Fruit fly (Drosophila melanogaster): Measurements from ENCODE around the gene CG5194.

CG5194 gene

dm6 chr3L:9047062-9047461, 37.4 kb upstream of the CG5194 start, which contains the start of gene Argk2 (continued):
- no peak for TF ChIP-seq CG31627 (GFP tag; optimal IDR thresholded peaks at IDR 0.05)
- peak; percentile 7 for TF ChIP-seq Eip78C (GFP tag)
- TF ChIP-seq CG10669 (GFP tag; optimal IDR thresholded peaks at IDR 0.05): no peak
- TF ChIP-seq eg (GFP tag; IDR thresholded peaks at IDR 0.05): peak; percentile 54; the same call in 1 of the 3 replicates
- TF ChIP-seq CG6854 (GFP tag; optimal IDR thresholded peaks at IDR 0.05): no peak

DNA sequence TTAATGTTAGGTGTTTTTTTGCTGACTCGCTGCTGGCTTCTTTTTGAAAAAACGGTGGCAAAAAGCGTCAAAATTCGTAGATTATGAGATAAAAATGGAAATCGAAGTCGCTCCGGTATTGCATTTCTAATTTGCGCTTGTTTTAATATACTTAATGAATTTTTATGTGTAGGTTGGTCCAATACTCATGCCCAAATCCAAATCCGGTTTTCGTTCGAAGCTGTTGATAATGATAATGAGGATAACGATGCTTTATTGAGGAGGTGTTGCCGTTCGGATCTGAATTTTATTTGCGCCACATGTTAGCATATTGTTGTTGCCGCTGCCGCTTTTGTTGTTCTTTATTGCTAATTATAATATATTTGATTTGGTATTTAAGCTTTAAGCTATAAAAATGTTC, 36.6 kb upstream of the CG5194 start:
- TF ChIP-seq CG8319 (GFP tag; optimal IDR thresholded peaks at IDR 0.05) (no peak), Eip93F (GFP tag; optimal IDR thresholded peaks at IDR 0.05) (no peak), CG6163 (GFP tag; IDR thresholded peaks at IDR 0.05) (no peak), eg (GFP tag; IDR thresholded peaks at IDR 0.05) (no peak), Lpt (GFP tag; optimal IDR thresholded peaks at IDR 0.05) (no peak), CG11762 (GFP tag; optimal IDR thresholded peaks at IDR 0.05; ENCODE audit: insufficient read depth) (no peak), Hr39 (GFP tag; optimal IDR thresholded peaks at IDR 0.05) (no peak), CG16779 (tag; optimal IDR thresholded peaks at IDR 0.05) (no peak), salr (GFP tag; optimal IDR thresholded peaks at IDR 0.05) (no peak), CG3919 (GFP tag; optimal IDR thresholded peaks at IDR 0.05) (no peak), Blimp-1 (GFP tag; optimal IDR thresholded peaks at IDR 0.05) (no peak), Sox15 (GFP tag; optimal IDR thresholded peaks at IDR 0.05) (no peak)

dm6 chr3L:9045318-9045717, 35.7 kb upstream of the CG5194 start:
- TF ChIP-seq CG8632 (GFP tag; optimal IDR thresholded peaks at IDR 0.05): peak; percentile 58
- TF ChIP-seq lz (GFP tag; optimal IDR thresholded peaks at IDR 0.05): peak; percentile 78
- peak; percentile 75 for TF ChIP-seq CG8119 (GFP tag; IDR thresholded peaks at IDR 0.05)
- TF ChIP-seq Lpt (GFP tag; optimal IDR thresholded peaks at IDR 0.05): peak; percentile 64
- TF ChIP-seq Sox102F (GFP tag; optimal IDR thresholded peaks at IDR 0.05): peak; percentile 73
- TF ChIP-seq CG8319 (GFP tag; optimal IDR thresholded peaks at IDR 0.05): peak; percentile 71
- peak; percentile 2 for TF ChIP-seq fd85E (GFP tag; optimal IDR thresholded peaks at IDR 0.05)
- peak; percentile 50 for TF ChIP-seq Sox15 (GFP tag; optimal IDR thresholded peaks at IDR 0.05)
- peak; percentile 91 for TF ChIP-seq cyc (GFP tag; optimal IDR thresholded peaks at IDR 0.05)
- peak; percentile 73 for TF ChIP-seq pdm3 (GFP tag; optimal IDR thresholded peaks at IDR 0.05)
- TF ChIP-seq topi (GFP tag; optimal IDR thresholded peaks at IDR 0.05): peak; percentile 91
- TF ChIP-seq achi (GFP tag; optimal IDR thresholded peaks at IDR 0.05): peak; percentile 68
- TF ChIP-seq Smox (GFP tag; optimal IDR thresholded peaks at IDR 0.05): peak; percentile 71
- TF ChIP-seq Eip78C (GFP tag): peak; percentile 93
- TF ChIP-seq esn (GFP tag; optimal IDR thresholded peaks at IDR 0.05): peak; percentile 83
- peak; percentile 8 for TF ChIP-seq dac (GFP tag; optimal IDR thresholded peaks at IDR 0.05)
- peak; percentile 94 for TF ChIP-seq svp (GFP tag)
- TF ChIP-seq CG6854 (GFP tag; optimal IDR thresholded peaks at IDR 0.05): peak; percentile 73
- TF ChIP-seq vri (GFP tag; optimal IDR thresholded peaks at IDR 0.05): peak; percentile 44
- TF ChIP-seq CG31627 (GFP tag; optimal IDR thresholded peaks at IDR 0.05): peak; percentile 78
- TF ChIP-seq CG11294 (GFP tag; IDR thresholded peaks at IDR 0.05): peak; percentile 35
- TF ChIP-seq Hr39 (GFP tag; optimal IDR thresholded peaks at IDR 0.05): peak; percentile 83
- peak; percentile 52 for TF ChIP-seq net (GFP tag; optimal IDR thresholded peaks at IDR 0.05)
- TF ChIP-seq CG9139 (GFP tag; optimal IDR thresholded peaks at IDR 0.05): peak; percentile 43
- peak; percentile 78 for TF ChIP-seq Eip75B (GFP tag; optimal IDR thresholded peaks at IDR 0.05)
- peak; percentile 78 for TF ChIP-seq CG11902 (GFP tag; optimal IDR thresholded peaks at IDR 0.05)
- peak; percentile 75 for TF ChIP-seq CG6792 (GFP tag; optimal IDR thresholded peaks at IDR 0.05)
- TF ChIP-seq CG1621 (tag; optimal IDR thresholded peaks at IDR 0.05): peak; percentile 11
- peak; percentile 69 for TF ChIP-seq CG7368 (GFP tag; optimal IDR thresholded peaks at IDR 0.05)
- TF ChIP-seq Ets21C (GFP tag; optimal IDR thresholded peaks at IDR 0.05): peak; percentile 75
- peak; percentile 66 for TF ChIP-seq CG3032 (tag; optimal IDR thresholded peaks at IDR 0.05)
- peak; percentile 90 for TF ChIP-seq eg (GFP tag; IDR thresholded peaks at IDR 0.05)
- TF ChIP-seq OdsH (GFP tag; optimal IDR thresholded peaks at IDR 0.05): peak; percentile 69
- peak; percentile 60 for TF ChIP-seq Gug (GFP tag; IDR thresholded peaks at IDR 0.05)
- peak; percentile 60 for TF ChIP-seq Ets96B (tag; optimal IDR thresholded peaks at IDR 0.05)
- TF ChIP-seq CG6276 (GFP tag; optimal IDR thresholded peaks at IDR 0.05): peak; percentile 71
- TF ChIP-seq CG4318 (GFP tag; optimal IDR thresholded peaks at IDR 0.05): peak; percentile 39
- TF ChIP-seq ss (GFP tag; optimal IDR thresholded peaks at IDR 0.05): peak; percentile 30 to 48
- TF ChIP-seq salr (GFP tag; optimal IDR thresholded peaks at IDR 0.05): no peak
- peak; percentile 64 for TF ChIP-seq Blimp-1 (GFP tag; optimal IDR thresholded peaks at IDR 0.05)
- TF ChIP-seq Eip93F (GFP tag; optimal IDR thresholded peaks at IDR 0.05): peak; percentile 43
- peak; percentile 56 for TF ChIP-seq dsx (GFP tag; optimal IDR thresholded peaks at IDR 0.05; ENCODE audit: poor library complexity, severe bottlenecking)

Data from whole organism, prepupa.